Fruit fly (Drosophila melanogaster): ENCODE measurements around the gene CG17751.

The CG17751 gene

DNA sequence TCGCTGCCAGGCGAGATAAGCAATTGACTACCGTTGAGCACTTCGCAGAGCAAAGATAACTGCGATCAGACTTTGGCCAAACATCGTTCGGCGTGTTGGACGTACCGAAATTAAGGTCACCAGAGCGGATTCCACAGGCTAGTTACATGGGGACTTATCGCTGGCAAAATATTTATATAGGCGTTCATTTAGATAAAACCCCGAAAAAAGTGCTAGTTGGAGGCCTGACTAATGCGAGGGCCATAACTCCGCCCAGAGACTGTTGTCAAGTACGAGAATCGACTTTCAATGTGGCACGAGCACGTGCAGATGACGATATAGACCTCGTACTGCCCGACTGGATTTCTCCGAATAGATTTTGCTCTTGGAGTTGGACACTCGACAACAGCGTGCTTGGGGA is 12.9 kb downstream of the CG17751 start (continued):
- TF ChIP-seq Dad (GFP tag; optimal IDR thresholded peaks at IDR 0.05) (no peak), cwo (GFP tag; optimal IDR thresholded peaks at IDR 0.05) (peak; percentile 88), CG18619 (GFP tag; optimal IDR thresholded peaks at IDR 0.05) (no peak), CHES-1-like (GFP tag; optimal IDR thresholded peaks at IDR 0.05) (no peak), nom (GFP tag; optimal IDR thresholded peaks at IDR 0.05) (no peak), CG13775 (GFP tag; optimal IDR thresholded peaks at IDR 0.05) (no peak), CG17829 (tag; optimal IDR thresholded peaks at IDR 0.05) (no peak), hkb (optimal IDR thresholded peaks at IDR 0.05) (no peak), hkb (GFP tag; IDR thresholded peaks at IDR 0.05) (no peak), CG13123 (GFP tag; optimal IDR thresholded peaks at IDR 0.05) (no peak), GATAe (GFP tag; conservative IDR thresholded peaks at IDR 0.05) (no peak), onecut (GFP tag; IDR thresholded peaks at IDR 0.05) (no peak), lab (GFP tag; optimal IDR thresholded peaks at IDR 0.05) (peak; percentile 28), ttk (GFP tag; IDR thresholded peaks at IDR 0.05) (no peak), CG13287 (GFP tag; IDR thresholded peaks at IDR 0.05; ENCODE audit: partially characterized antibody) (no peak), crol (GFP tag; IDR thresholded peaks at IDR 0.05) (no peak), CG12769 (tag; optimal IDR thresholded peaks at IDR 0.05) (peak; percentile 47), Abd-B (GFP tag; optimal IDR thresholded peaks at IDR 0.05) (no peak), Hr39 (optimal IDR thresholded peaks at IDR 0.05) (no peak), unpg (GFP tag; optimal IDR thresholded peaks at IDR 0.05) (no peak), CG1602 (GFP tag; optimal IDR thresholded peaks at IDR 0.05) (no peak), CG2129 (GFP tag; IDR thresholded peaks at IDR 0.05; ENCODE audit: partially characterized antibody) (no peak), CG3065 (GFP tag; optimal IDR thresholded peaks at IDR 0.05) (no peak), vfl (GFP tag; optimal IDR thresholded peaks at IDR 0.05) (no peak), CG16779 (GFP tag; IDR thresholded peaks at IDR 0.05) (no peak), CG1603 (tag; optimal IDR thresholded peaks at IDR 0.05) (no peak), sim (GFP tag; IDR thresholded peaks at IDR 0.05) (no peak), MESR4 (GFP tag; optimal IDR thresholded peaks at IDR 0.05) (no peak), CG3281 (GFP tag; optimal IDR thresholded peaks at IDR 0.05) (peak; percentile 8), CG8089 (GFP tag; optimal IDR thresholded peaks at IDR 0.05) (no peak), H2.0 (GFP tag; IDR thresholded peaks at IDR 0.05) (no peak), dysf (GFP tag; IDR thresholded peaks at IDR 0.05) (no peak), repo (GFP tag; optimal IDR thresholded peaks at IDR 0.05) (no peak), seq (GFP tag; IDR thresholded peaks at IDR 0.05) (0 out of 2 replicates have a peak, but pooled peaks have one; percentile 26), Fer2 (tag; optimal IDR thresholded peaks at IDR 0.05) (no peak), CG9876 (GFP tag; optimal IDR thresholded peaks at IDR 0.05) (no peak), CG34376 (GFP tag; optimal IDR thresholded peaks at IDR 0.05) (no peak), CG10543 (GFP tag; optimal IDR thresholded peaks at IDR 0.05) (peak; percentile 16), Neu2 (GFP tag; optimal IDR thresholded peaks at IDR 0.05; ENCODE audit: borderline replicate concordance) (no peak), Doc3 (GFP tag; IDR thresholded peaks at IDR 0.05; ENCODE audit: partially characterized antibody) (no peak), Mrtf (GFP tag; IDR thresholded peaks at IDR 0.05) (no peak), ato (GFP tag; IDR thresholded peaks at IDR 0.05; ENCODE audit: partially characterized antibody) (no peak), CG6813 (GFP tag; optimal IDR thresholded peaks at IDR 0.05) (no peak), Aef1 (GFP tag; IDR thresholded peaks at IDR 0.05) (no peak), CG30431 (GFP tag; optimal IDR thresholded peaks at IDR 0.05) (no peak), CG10209 (GFP tag; optimal IDR thresholded peaks at IDR 0.05) (no peak), CG15479 (GFP tag; optimal IDR thresholded peaks at IDR 0.05) (no peak), Dip2 (GFP tag; IDR thresholded peaks at IDR 0.05) (no peak), CG12155 (GFP tag; optimal IDR thresholded peaks at IDR 0.05) (no peak), CG8924 (tag; optimal IDR thresholded peaks at IDR 0.05) (no peak), CG7987 (GFP tag; optimal IDR thresholded peaks at IDR 0.05) (peak; percentile 29), CG3995 (GFP tag; optimal IDR thresholded peaks at IDR 0.05) (no peak)
